Worm (Caenorhabditis elegans) whole organism, L2 larva: ENCODE results near the gene cpna-4.

Experiments used
- Y55F3AM.14 ChIP-seq: fragments of 200-800 bp; sonication (Bioruptor generic); optimal IDR thresholded peaks from 2 replicates; lab custom pipeline; 2018; ENCODE audit warnings: mild to moderate bottlenecking, missing genetic modification characterization, missing compliant biosample characterization
- alr-1 ChIP-seq: fragments of 150-350 bp; optimal IDR thresholded peaks from 2 replicates; lab custom pipeline; 2014; ENCODE audit warnings: missing biosample characterization, missing genetic modification characterization
- ama-1 ChIP-seq: fragments of 150-350 bp; optimal IDR thresholded peaks from 2 replicates; lab custom pipeline; 2018; ENCODE audit warnings: inconsistent platforms
- blmp-1 ChIP-seq: sonication (generic microtip); optimal IDR thresholded peaks from 2 replicates; lab custom pipeline; 2017; ENCODE audit warnings: missing genetic modification characterization, mild to moderate bottlenecking, missing compliant biosample characterization, antibody characterized with exemption, moderate library complexity; ENCODE audit not compliant: insufficient read depth
- egl-27 ChIP-seq: sonication (generic microtip); optimal IDR thresholded peaks from 3 replicates; lab custom pipeline; 2017; ENCODE audit warnings: missing biosample characterization, missing genetic modification reagents, missing genetic modification characterization
- fos-1 ChIP-seq: fragments of 150-350 bp; optimal IDR thresholded peaks from 2 replicates; lab custom pipeline; 2014; ENCODE audit warnings: missing biosample characterization, missing genetic modification characterization
- gmeb-1 ChIP-seq: fragments of 150-350 bp; optimal IDR thresholded peaks from 2 replicates; lab custom pipeline; 2014; ENCODE audit warnings: missing biosample characterization, missing genetic modification characterization
- lsy-2 ChIP-seq, 2 experiments: fragments of 150-350 bp in 1 of 2; sonication (generic microtip) in 1 of 2; optimal IDR thresholded peaks; 2 replicates each; lab custom pipeline; 2014 to 2017; ENCODE audit warnings: missing biosample characterization in 2 of 2, missing genetic modification characterization in 2 of 2
- mdl-1 ChIP-seq, 2 experiments: fragments of 150-350 bp in 1 of 2; sonication (generic microtip) in 1 of 2; optimal IDR thresholded peaks; 2 replicates each; lab custom pipeline; 2017; ENCODE audit warnings: missing biosample characterization in 2 of 2, missing genetic modification characterization in 2 of 2
- nhr-6 ChIP-seq: fragments of 150-350 bp; optimal IDR thresholded peaks from 2 replicates; lab custom pipeline; 2014; ENCODE audit warnings: missing biosample characterization, missing genetic modification characterization
- nhr-77 ChIP-seq: fragments of 150-350 bp; optimal IDR thresholded peaks from 2 replicates; lab custom pipeline; 2014; ENCODE audit warnings: missing biosample characterization, missing genetic modification characterization
- peb-1 ChIP-seq: fragments of 150-350 bp; optimal IDR thresholded peaks from 2 replicates; lab custom pipeline; 2014; ENCODE audit warnings: missing biosample characterization, missing genetic modification characterization
- snpc-4 ChIP-seq: fragments of 150-350 bp; optimal IDR thresholded peaks from 2 replicates; lab custom pipeline; 2014; ENCODE audit warnings: missing biosample characterization, missing genetic modification characterization
- unc-39 ChIP-seq: fragments of 150-350 bp; optimal IDR thresholded peaks from 2 replicates; lab custom pipeline; 2014; ENCODE audit warnings: missing biosample characterization, missing genetic modification characterization

DNA sequence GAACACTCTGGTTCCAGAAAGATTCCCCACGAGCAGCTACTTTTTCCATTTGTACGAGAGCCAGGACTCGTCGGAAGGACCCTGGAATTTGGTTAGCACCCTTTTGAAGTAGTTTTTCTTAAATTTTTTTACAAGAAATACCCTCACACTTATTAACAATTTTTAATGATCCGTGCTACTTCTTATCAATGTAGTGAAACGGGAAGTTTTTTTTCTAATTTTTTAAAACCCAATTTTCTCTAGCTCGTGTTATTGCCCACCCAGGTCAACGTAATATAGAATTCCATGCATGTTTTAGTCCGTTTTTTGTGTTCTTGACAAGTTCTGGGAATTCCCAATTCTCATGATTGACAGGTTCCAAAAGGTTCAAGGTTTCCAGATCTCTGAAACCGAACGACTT is 540 bp downstream of the cpna-4 start:
- TF ChIP-seq Y55F3AM.14: no peak
- TF ChIP-seq blmp-1 (tag; lab: Kevin White, UChicago): no peak
- TF ChIP-seq snpc-4: no peak
- no peak for TF ChIP-seq ama-1
- no peak for TF ChIP-seq nhr-6
- TF ChIP-seq gmeb-1 (tag; lab: Kevin White, UChicago): no peak
- no peak for TF ChIP-seq unc-39 (tag; lab: Kevin White, UChicago)
- TF ChIP-seq mdl-1 (tag; optimal IDR thresholded peaks at IDR 0.05; lab: Kevin White, UChicago): no peak
- no peak for TF ChIP-seq lsy-2 (tag; optimal IDR thresholded peaks at IDR 0.05; lab: Kevin White, UChicago)
- no peak for TF ChIP-seq alr-1 (tag; lab: Kevin White, UChicago)
- TF ChIP-seq nhr-77 (tag; lab: Kevin White, UChicago): no peak
- no peak for TF ChIP-seq egl-27 (tag; lab: Kevin White, UChicago)
- TF ChIP-seq fos-1 (tag; lab: Kevin White, UChicago): no peak
- TF ChIP-seq peb-1 (tag; lab: Kevin White, UChicago): no peak
